Worm (Caenorhabditis elegans) whole organism, L3 larva: Measurements from ENCODE around the gene K08D12.8.

Source experiments
- R02D3.7 ChIP-seq: fragments of 150-350 bp; optimal IDR thresholded peaks from 2 replicates; lab custom pipeline; 2014; ENCODE audit warnings: missing biosample characterization, missing genetic modification characterization
- ZK546.5 ChIP-seq: sonication (generic microtip); optimal IDR thresholded peaks from 2 replicates; lab custom pipeline; 2017; ENCODE audit warnings: missing biosample characterization, missing genetic modification characterization
- daf-12 ChIP-seq: fragments of 150-350 bp; optimal IDR thresholded peaks from 2 replicates; lab custom pipeline; 2014; ENCODE audit warnings: missing biosample characterization, missing genetic modification reagents, missing genetic modification characterization
- egl-27 ChIP-seq: sonication (generic microtip); optimal IDR thresholded peaks from 4 replicates; lab custom pipeline; 2017; ENCODE audit warnings: missing biosample characterization, missing genetic modification reagents, missing genetic modification characterization
- egl-5 ChIP-seq: fragments of 150-350 bp; optimal IDR thresholded peaks from 2 replicates; lab custom pipeline; 2017; ENCODE audit warnings: missing biosample characterization, missing genetic modification reagents, missing genetic modification characterization, inconsistent platforms
- elt-2 ChIP-seq: sonication (generic microtip); optimal IDR thresholded peaks from 2 replicates; lab custom pipeline; 2016; ENCODE audit warnings: missing genetic modification reagents, mild to moderate bottlenecking, missing genetic modification characterization, missing compliant biosample characterization
- eor-1 ChIP-seq, 2 experiments: fragments of 150-350 bp; optimal IDR thresholded peaks; 2 replicates each; lab custom pipeline; 2014 to 2018; ENCODE audit warnings: missing biosample characterization in 2 of 2, missing genetic modification characterization in 2 of 2
- fkh-10 ChIP-seq: sonication (generic microtip); optimal IDR thresholded peaks from 2 replicates; lab custom pipeline; 2017; ENCODE audit warnings: missing biosample characterization, missing genetic modification reagents, missing genetic modification characterization
- fkh-2 ChIP-seq: fragments of 150-350 bp; optimal IDR thresholded peaks from 2 replicates; lab custom pipeline; 2014; ENCODE audit warnings: missing biosample characterization, missing genetic modification reagents, missing genetic modification characterization
- fos-1 ChIP-seq: fragments of 150-350 bp; optimal IDR thresholded peaks from 2 replicates; lab custom pipeline; 2014; ENCODE audit warnings: missing biosample characterization, missing genetic modification characterization
- lin-15B ChIP-seq: fragments of 150-350 bp; optimal IDR thresholded peaks from 2 replicates; lab custom pipeline; 2014; ENCODE audit warnings: missing biosample characterization, missing genetic modification characterization
- lsy-12 ChIP-seq: sonication (generic microtip); optimal IDR thresholded peaks from 2 replicates; lab custom pipeline; 2016; ENCODE audit warnings: mild to moderate bottlenecking, missing genetic modification characterization, missing compliant biosample characterization
- nhr-11 ChIP-seq: fragments of 150-350 bp; optimal IDR thresholded peaks from 2 replicates; lab custom pipeline; 2014; ENCODE audit warnings: missing biosample characterization, missing genetic modification characterization
- nhr-23 ChIP-seq: fragments of 150-350 bp; optimal IDR thresholded peaks from 2 replicates; lab custom pipeline; 2014; ENCODE audit warnings: missing biosample characterization, missing genetic modification reagents, missing genetic modification characterization
- nhr-25 ChIP-seq: sonication (generic microtip); optimal IDR thresholded peaks from 2 replicates; lab custom pipeline; 2017; ENCODE audit warnings: missing biosample characterization, missing genetic modification characterization
- nhr-28 ChIP-seq: fragments of 150-350 bp; optimal IDR thresholded peaks from 2 replicates; lab custom pipeline; 2014; ENCODE audit warnings: missing biosample characterization, missing genetic modification characterization
- nhr-43 ChIP-seq: sonication (generic microtip); optimal IDR thresholded peaks from 2 replicates; lab custom pipeline; 2016; ENCODE audit warnings: mild to moderate bottlenecking, missing genetic modification characterization, missing compliant biosample characterization; ENCODE audit not compliant: poor library complexity, severe bottlenecking
- nhr-67 ChIP-seq: fragments of 150-350 bp; optimal IDR thresholded peaks from 2 replicates; lab custom pipeline; 2014; ENCODE audit warnings: missing biosample characterization, missing genetic modification characterization
- pha-4 ChIP-seq: fragments of 150-350 bp; optimal IDR thresholded peaks from 2 replicates; lab custom pipeline; 2014; ENCODE audit warnings: missing biosample characterization, missing genetic modification reagents, missing genetic modification characterization
- tbx-2 ChIP-seq: sonication (generic microtip); optimal IDR thresholded peaks from 2 replicates; lab custom pipeline; 2016; ENCODE audit warnings: mild to moderate bottlenecking, missing genetic modification characterization, missing compliant biosample characterization
- unc-39 ChIP-seq: sonication (generic microtip); optimal IDR thresholded peaks from 4 replicates; lab custom pipeline; 2017; ENCODE audit warnings: missing biosample characterization, missing genetic modification characterization
- zag-1 ChIP-seq: fragments of 150-350 bp; optimal IDR thresholded peaks from 2 replicates; lab custom pipeline; 2014; ENCODE audit warnings: missing biosample characterization, missing genetic modification characterization
- ztf-11 ChIP-seq: fragments of 150-350 bp; optimal IDR thresholded peaks from 2 replicates; lab custom pipeline; 2014; ENCODE audit warnings: missing biosample characterization, missing genetic modification characterization
- ztf-4 ChIP-seq: fragments of 150-350 bp; optimal IDR thresholded peaks from 2 replicates; lab custom pipeline; 2014; ENCODE audit warnings: missing biosample characterization, missing genetic modification characterization

Gene K08D12.8

DNA sequence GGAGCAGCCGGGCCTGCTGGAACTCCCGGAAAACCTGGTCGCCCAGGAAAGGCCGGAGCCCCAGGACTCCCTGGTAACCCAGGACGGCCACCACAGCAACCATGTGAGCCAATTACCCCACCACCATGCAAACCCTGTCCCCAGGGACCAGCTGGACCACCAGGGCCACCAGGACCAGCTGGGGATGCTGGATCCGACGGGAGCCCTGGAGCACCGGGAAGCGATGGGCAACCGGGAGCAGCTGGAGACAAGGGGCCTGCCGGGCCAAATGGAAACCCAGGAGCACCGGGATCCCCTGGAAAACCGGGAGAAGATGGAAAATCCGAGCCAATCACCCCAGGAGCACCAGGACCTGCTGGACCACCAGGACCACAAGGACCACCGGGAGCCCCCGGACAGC lies 43.1 kb downstream of the K08D12.8 start:
- TF ChIP-seq unc-39 (tag; lab: Kevin White, UChicago) = no peak
- no peak for TF ChIP-seq pha-4 (tag; lab: Kevin White, UChicago)
- no peak for TF ChIP-seq nhr-25 (tag; lab: Kevin White, UChicago)
- TF ChIP-seq tbx-2 (tag; lab: Kevin White, UChicago) = no peak
- TF ChIP-seq zag-1 = no peak
- no peak for TF ChIP-seq fkh-10
- no peak for TF ChIP-seq nhr-43 (tag; lab: Kevin White, UChicago)
- no peak for TF ChIP-seq egl-27 (tag; lab: Kevin White, UChicago)
- TF ChIP-seq egl-5 (tag; lab: Kevin White, UChicago) = no peak
- no peak for TF ChIP-seq nhr-23 (tag; lab: Kevin White, UChicago)
- no peak for TF ChIP-seq ztf-11 (tag; lab: Kevin White, UChicago)
- TF ChIP-seq nhr-67 (tag; lab: Kevin White, UChicago) = no peak
- no peak for TF ChIP-seq R02D3.7
- no peak for TF ChIP-seq fkh-2 (tag; lab: Kevin White, UChicago)
- no peak for TF ChIP-seq nhr-11
- no peak for TF ChIP-seq elt-2
- no peak for TF ChIP-seq daf-12 (tag; lab: Kevin White, UChicago)
- TF ChIP-seq ztf-4 = no peak

DNA sequence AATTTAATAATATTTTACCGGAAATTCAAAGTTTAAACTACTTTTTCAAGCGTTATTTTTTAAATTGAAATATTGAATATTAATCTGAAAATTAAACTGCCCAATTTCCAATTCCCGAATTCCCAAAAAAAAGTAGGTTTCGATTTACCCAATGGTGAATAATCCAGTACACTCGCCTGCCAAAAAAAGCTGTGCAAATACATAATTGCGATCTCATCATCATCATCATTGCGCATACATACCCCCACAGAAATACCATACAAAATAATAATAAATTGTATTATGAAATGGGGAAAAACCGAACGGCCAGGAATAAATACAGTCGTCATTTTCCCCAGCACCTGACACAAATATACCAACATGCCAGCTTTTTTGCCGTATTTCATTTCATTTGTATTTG lies 45.9 kb downstream of the K08D12.8 start, which contains the start of gene Y41D4A.1:
Gene Y41D4A.1, plus strand, starts transcription at position 301 of the 400 bp plus-strand sequence.
- no peak for TF ChIP-seq nhr-25 (tag; lab: Kevin White, UChicago)
- no peak for TF ChIP-seq fos-1 (tag; lab: Kevin White, UChicago)
- TF ChIP-seq lsy-12 (tag; lab: Kevin White, UChicago) = no peak
- TF ChIP-seq nhr-28 = no peak
- no peak for TF ChIP-seq eor-1 (tag; optimal IDR thresholded peaks at IDR 0.05; lab: Kevin White, UChicago)
- TF ChIP-seq lin-15B = no peak
- no peak for TF ChIP-seq ZK546.5 (tag; lab: Kevin White, UChicago)
- TF ChIP-seq, all 47 proteins: peak for 0
